Worm (Caenorhabditis elegans) whole organism, late embryonic: ENCODE data around the gene C09H10.5.

ENCODE experiments used
- ahr-1 ChIP-seq: sonication (generic microtip); optimal IDR thresholded peaks from 2 replicates; lab custom pipeline; 2016; ENCODE audit warnings: missing genetic modification characterization, missing compliant biosample characterization
- ama-1 ChIP-seq: fragments of 150-350 bp; optimal IDR thresholded peaks from 2 replicates; lab custom pipeline; 2014
- ceh-31 ChIP-seq: sonication (generic microtip); optimal IDR thresholded peaks from 2 replicates; lab custom pipeline; 2016; ENCODE audit warnings: missing genetic modification characterization, missing compliant biosample characterization
- dmd-4 ChIP-seq: sonication (generic microtip); optimal IDR thresholded peaks from 2 replicates; lab custom pipeline; 2016; ENCODE audit warnings: borderline replicate concordance, missing genetic modification characterization, missing compliant biosample characterization
- ets-4 ChIP-seq: sonication (generic microtip); optimal IDR thresholded peaks from 2 replicates; lab custom pipeline; 2016; ENCODE audit warnings: missing genetic modification characterization, missing compliant biosample characterization
- fkh-10 ChIP-seq: fragments of 150-350 bp; optimal IDR thresholded peaks from 2 replicates; lab custom pipeline; 2014; ENCODE audit warnings: missing biosample characterization, missing genetic modification reagents, missing genetic modification characterization
- hlh-8 ChIP-seq: sonication (generic microtip); optimal IDR thresholded peaks from 2 replicates; lab custom pipeline; 2016; ENCODE audit warnings: missing genotype, missing genetic modification characterization, missing compliant biosample characterization
- pag-3 ChIP-seq: sonication (generic microtip); optimal IDR thresholded peaks from 2 replicates; lab custom pipeline; 2016; ENCODE audit warnings: missing compliant biosample characterization, missing genetic modification characterization, borderline replicate concordance
- pha-4 ChIP-seq: fragments of 150-350 bp; optimal IDR thresholded peaks from 2 replicates; lab custom pipeline; 2018; ENCODE audit warnings: missing biosample characterization, missing genetic modification reagents, missing genetic modification characterization
- rnt-1 ChIP-seq: sonication (generic microtip); optimal IDR thresholded peaks from 2 replicates; lab custom pipeline; 2016; ENCODE audit warnings: missing genetic modification characterization, missing compliant biosample characterization

- TF ChIP-seq ama-1 (lab: Kevin White, UChicago): no peak
- TF ChIP-seq ets-4 (tag; lab: Kevin White, UChicago): no peak
- no peak for TF ChIP-seq ahr-1 (tag; lab: Kevin White, UChicago)
- no peak for TF ChIP-seq rnt-1 (tag; lab: Kevin White, UChicago)
- TF ChIP-seq dmd-4 (tag; lab: Kevin White, UChicago): no peak
- no peak for TF ChIP-seq hlh-8 (tag; lab: Kevin White, UChicago)
- TF ChIP-seq ceh-31 (tag; lab: Kevin White, UChicago): no peak
- no peak for TF ChIP-seq fkh-10 (GFP tag; lab: Kevin White, UChicago)
- no peak for TF ChIP-seq pag-3 (tag; lab: Kevin White, UChicago)
- no peak for TF ChIP-seq pha-4
Observed at ce11 chrII:11055223-11055622, 48.3 kb downstream of the C09H10.5 start, which contains the start of gene F45E10.2.
